Worm (Caenorhabditis elegans) whole organism, young adult: ENCODE data around the gene Y116A8C.23.
"Not testable (repeated sequence)": the region's sequence is repeated elsewhere in the genome, so short reads cannot be mapped to it uniquely, and the experiment has no call there.

Experiments used
- C06A6.2 ChIP-seq: fragments of 200-800 bp; sonication (Bioruptor generic); conservative IDR thresholded peaks from 2 replicates; pipeline ENCODE4 v1.3.6; 2022; ENCODE audit warnings: missing genetic modification characterization, missing compliant biosample characterization
- F39B2.1 ChIP-seq: fragments of 200-800 bp; sonication (Bioruptor generic); IDR thresholded peaks from 2 replicates; pipeline ENCODE4 v1.3.6; 2022; ENCODE audit warnings: missing genetic modification reagents, missing genetic modification characterization, missing compliant biosample characterization
- Y56A3A.18 ChIP-seq: fragments of 200-800 bp; sonication (Bioruptor generic); IDR thresholded peaks from 2 replicates; pipeline ENCODE4 v1.3.6; 2022; ENCODE audit warnings: missing genetic modification reagents, missing genetic modification characterization, missing compliant biosample characterization
- attf-6 ChIP-seq: fragments of 200-800 bp; sonication (Bioruptor generic); IDR thresholded peaks from 2 replicates; pipeline ENCODE4 v1.3.6; 2022; ENCODE audit warnings: missing genetic modification reagents, missing genetic modification characterization, missing compliant biosample characterization
- cebp-2 ChIP-seq: fragments of 200-800 bp; sonication (Bioruptor generic); IDR thresholded peaks from 2 replicates; pipeline ENCODE4 v1.3.6; 2022; ENCODE audit warnings: missing genetic modification characterization, missing compliant biosample characterization
- ceh-100 ChIP-seq: fragments of 200-800 bp; sonication (Bioruptor generic); IDR thresholded peaks from 2 replicates; pipeline ENCODE4 v1.3.6; 2022; ENCODE audit warnings: missing genetic modification reagents, missing genetic modification characterization, missing compliant biosample characterization
- ceh-79 ChIP-seq: sonication (generic microtip); optimal IDR thresholded peaks from 2 replicates; lab custom pipeline; 2017; ENCODE audit warnings: mild to moderate bottlenecking, missing genetic modification characterization, missing compliant biosample characterization
- die-1 ChIP-seq: sonication (generic microtip); optimal IDR thresholded peaks from 2 replicates; lab custom pipeline; 2016; ENCODE audit warnings: missing genotype, mild to moderate bottlenecking, missing genetic modification characterization, missing compliant biosample characterization
- dpl-1 ChIP-seq: fragments of 150-350 bp; optimal IDR thresholded peaks from 2 replicates; lab custom pipeline; 2014; ENCODE audit warnings: missing biosample characterization, missing genetic modification reagents, missing genetic modification characterization
- fkh-3 ChIP-seq: sonication (generic microtip); optimal IDR thresholded peaks from 2 replicates; lab custom pipeline; 2016; ENCODE audit warnings: mild to moderate bottlenecking, missing genetic modification characterization, missing compliant biosample characterization
- hlh-26 ChIP-seq: fragments of 200-800 bp; sonication (Bioruptor generic); conservative IDR thresholded peaks from 2 replicates; pipeline ENCODE4 v1.3.6; 2022; ENCODE audit warnings: missing genetic modification reagents, missing genetic modification characterization, missing compliant biosample characterization
- hrde-1 ChIP-seq: sonication (generic microtip); optimal IDR thresholded peaks from 2 replicates; lab custom pipeline; 2016; ENCODE audit warnings: missing genetic modification characterization, mild to moderate bottlenecking, missing compliant biosample characterization, moderate library complexity, missing genotype, missing genetic modification reagents, borderline replicate concordance
- hsf-1 ChIP-seq: fragments of 200-800 bp; sonication (Bioruptor generic); IDR thresholded peaks from 2 replicates; pipeline ENCODE4 v1.3.6; 2022; ENCODE audit warnings: missing genetic modification reagents, missing genetic modification characterization, missing compliant biosample characterization
- let-607 ChIP-seq, 2 experiments: fragments of 200-800 bp in 1 of 2; sonication (Bioruptor generic) in 1 of 2; sonication (generic microtip) in 1 of 2; optimal IDR thresholded peaks; 2 replicates each; lab custom pipeline; 2016 to 2018; ENCODE audit warnings: mild to moderate bottlenecking in 2 of 2, missing compliant biosample characterization in 2 of 2, missing genetic modification characterization in 2 of 2, moderate library complexity in 2 of 2, missing genotype in 1 of 2
- mcd-1 ChIP-seq: fragments of 200-800 bp; sonication (Bioruptor generic); IDR thresholded peaks from 2 replicates; pipeline ENCODE4 v1.3.6; 2022; ENCODE audit warnings: missing genetic modification reagents, missing genetic modification characterization, missing compliant biosample characterization
- mxl-1 ChIP-seq: sonication (generic microtip); optimal IDR thresholded peaks from 2 replicates; lab custom pipeline; 2016; ENCODE audit warnings: missing genetic modification characterization, missing compliant biosample characterization
- nhr-80 ChIP-seq: sonication (generic microtip); optimal IDR thresholded peaks from 2 replicates; lab custom pipeline; 2016; ENCODE audit warnings: missing genetic modification characterization, missing compliant biosample characterization
- pbrm-1 ChIP-seq: fragments of 200-800 bp; sonication (Bioruptor generic); IDR thresholded peaks from 2 replicates; pipeline ENCODE4 v1.3.6; 2022; ENCODE audit warnings: missing genetic modification reagents, missing genetic modification characterization, missing compliant biosample characterization
- snpc-4 ChIP-seq, 5 experiments: fragments of 150-350 bp in 1 of 5; sonication (generic microtip) in 4 of 5; optimal IDR thresholded peaks; 2 replicates each; lab custom pipeline; 2014 to 2018; ENCODE audit warnings: missing genetic modification characterization in 5 of 5, missing biosample characterization in 3 of 5, antibody characterized with exemption in 2 of 5, mild to moderate bottlenecking in 2 of 5, missing compliant biosample characterization in 2 of 5, missing genotype in 2 of 5, moderate library complexity in 2 of 5, missing genetic modification reagents in 1 of 5
- somi-1 ChIP-seq: fragments of 200-800 bp; sonication (Bioruptor generic); optimal IDR thresholded peaks from 2 replicates; lab custom pipeline; 2018; ENCODE audit warnings: mild to moderate bottlenecking, missing genetic modification characterization, missing compliant biosample characterization
- ztf-22 ChIP-seq: fragments of 200-800 bp; sonication (Bioruptor generic); optimal IDR thresholded peaks from 2 replicates; lab custom pipeline; 2018; ENCODE audit warnings: mild to moderate bottlenecking, missing genetic modification characterization, moderate library complexity, missing compliant biosample characterization

The Y116A8C.23 gene

ce11 chrIV:17058489-17059121 is 5.2 kb downstream of the Y116A8C.23 start:
- TF ChIP-seq attf-6 (GFP tag; lab: Robert Waterston, UW) = peak; percentile 91
- TF ChIP-seq snpc-4 (GFP tag; optimal IDR thresholded peaks at IDR 0.05; lab: Kevin White, UChicago) = peak; percentile 37
- TF ChIP-seq snpc-4 (tag; optimal IDR thresholded peaks at IDR 0.05; lab: Kevin White, UChicago) = peak in 3 of 4 experiments; percentile 68 to 95 (median 85)
- peak; percentile 58; the same call in 1 of the 2 replicates for TF ChIP-seq pbrm-1

ce11 chrIV:17063700-17064099 is 10.3 kb downstream of the Y116A8C.23 start, which contains the start of gene Y116A8C.467:
Gene Y116A8C.467 (minus strand): TSS chrIV:17063800.
- not testable (repeated sequence) for TF ChIP-seq ztf-22; C06A6.2 (GFP tag; lab: Robert Waterston, UW); cebp-2 (GFP tag; lab: Robert Waterston, UW)

- not testable (repeated sequence) for TF ChIP-seq hsf-1 (GFP tag; lab: Robert Waterston, UW); let-607 (tag; optimal IDR thresholded peaks at IDR 0.05; lab: Kevin White, UChicago); F39B2.1 (GFP tag; lab: Robert Waterston, UW)
These were observed 11.6 kb downstream of the Y116A8C.23 start, which contains the start of gene Y116A8C.465 for ce11 chrIV:17064937-17065336. Gene Y116A8C.465 (plus strand): TSS chrIV:17065237.

ce11 chrIV:17070791-17071190 is 17.4 kb downstream of the Y116A8C.23 start, which contains the start of gene Y116A8C.24:
Gene Y116A8C.24 (minus strand): TSS chrIV:17070891.
- TF ChIP-seq die-1 (tag; lab: Kevin White, UChicago); dpl-1 (GFP tag; lab: Kevin White, UChicago); hrde-1: not testable (repeated sequence)

- TF ChIP-seq attf-6 (GFP tag; lab: Robert Waterston, UW) = peak; percentile 31; the same call in 1 of the 2 replicates
- TF ChIP-seq hsf-1 (GFP tag; lab: Robert Waterston, UW) = peak; percentile 96
- TF ChIP-seq, all 124 proteins: peak for 2; not testable (repeated sequence) for 122
These were observed 22.6 kb downstream of the Y116A8C.23 start for ce11 chrIV:17076000-17076399.

- TF ChIP-seq snpc-4 (GFP tag; optimal IDR thresholded peaks at IDR 0.05; lab: Kevin White, UChicago) (no peak), snpc-4 (tag; optimal IDR thresholded peaks at IDR 0.05; lab: Kevin White, UChicago) (peak in 1 of 4 experiments; percentile 15), hlh-26 (no peak), attf-6 (GFP tag; lab: Robert Waterston, UW) (0 out of 2 replicates have a peak, but pooled peaks have one; percentile 24)
These were observed 25.3 kb downstream of the Y116A8C.23 start, which contains the start of gene Y116A8C.25 for ce11 chrIV:17078649-17079048. Gene Y116A8C.25 (minus strand): TSS chrIV:17078749.

ce11 chrIV:17084317-17084716 is 31.0 kb downstream of the Y116A8C.23 start:
- TF ChIP-seq Y56A3A.18 (GFP tag; lab: Robert Waterston, UW) (no peak), pbrm-1 (no peak), fkh-3 (no peak), snpc-4 (GFP tag; optimal IDR thresholded peaks at IDR 0.05; lab: Kevin White, UChicago) (no peak), snpc-4 (tag; optimal IDR thresholded peaks at IDR 0.05; lab: Kevin White, UChicago) (peak in 3 of 4 experiments; percentile 22 to 74 (median 30)), nhr-80 (tag; lab: Kevin White, UChicago) (no peak), somi-1 (GFP tag; lab: Kevin White, UChicago) (no peak), ceh-79 (tag; lab: Kevin White, UChicago) (no peak), dpl-1 (GFP tag; lab: Kevin White, UChicago) (no peak), mcd-1 (GFP tag; lab: Robert Waterston, UW) (peak; percentile 47; the same call in 1 of the 2 replicates), mxl-1 (tag; lab: Kevin White, UChicago) (no peak), ceh-100 (GFP tag; lab: Robert Waterston, UW) (peak; percentile 69; the same call in 1 of the 2 replicates), attf-6 (GFP tag; lab: Robert Waterston, UW) (peak; percentile 40; the same call in 1 of the 2 replicates)
